Fruit fly (Drosophila melanogaster) whole organism, embryonic: ENCODE results near the gene CG7173.

Experiments
- B-H2 ChIP-seq: fragments of 200-800 bp; sonication (Bioruptor generic); optimal IDR thresholded peaks from 2 replicates; lab custom pipeline; 2018; ENCODE audit warnings: missing biosample characterization, mild to moderate bottlenecking, missing genetic modification characterization
- CG11085 ChIP-seq: fragments of 200-800 bp; sonication (Bioruptor generic); IDR thresholded peaks from 2 replicates; pipeline ENCODE4 v1.3.6; 2022; ENCODE audit warnings: missing biosample characterization, missing genetic modification characterization
- CG11560 ChIP-seq: fragments of 200-800 bp; sonication (Bioruptor generic); IDR thresholded peaks from 3 replicates; pipeline ENCODE4 v1.3.6; 2022; ENCODE audit warnings: missing biosample characterization, missing genetic modification characterization
- CG12942 ChIP-seq: fragments of 200-800 bp; sonication (Bioruptor generic); optimal IDR thresholded peaks from 3 replicates; lab custom pipeline; 2016; ENCODE audit warnings: missing biosample characterization, missing genetic modification characterization
- CG13287 ChIP-seq: fragments of 200-800 bp; sonication (Bioruptor generic); IDR thresholded peaks from 2 replicates; pipeline ENCODE4 v1.3.6; 2022; ENCODE audit warnings: missing biosample characterization, missing genetic modification characterization; ENCODE audit not compliant: partially characterized antibody
- CG14014 ChIP-seq: fragments of 200-800 bp; sonication (Bioruptor generic); IDR thresholded peaks from 2 replicates; pipeline ENCODE4 v1.3.6; 2022; ENCODE audit warnings: missing biosample characterization, missing genetic modification characterization
- CG15073 ChIP-seq: fragments of 200-800 bp; sonication (Bioruptor generic); optimal IDR thresholded peaks from 2 replicates; lab custom pipeline; 2016; ENCODE audit warnings: missing biosample characterization, missing genetic modification characterization
- CG18476 ChIP-seq: fragments of 200-800 bp; sonication (Bioruptor generic); optimal IDR thresholded peaks from 2 replicates; lab custom pipeline; 2016; ENCODE audit warnings: missing biosample characterization, mild to moderate bottlenecking, missing genetic modification characterization
- CG2116 ChIP-seq: fragments of 200-800 bp; sonication (Bioruptor generic); optimal IDR thresholded peaks from 3 replicates; lab custom pipeline; 2018; ENCODE audit warnings: missing biosample characterization, mild to moderate bottlenecking, missing genetic modification characterization
- CG2712 ChIP-seq: fragments of 200-800 bp; optimal IDR thresholded peaks from 3 replicates; lab custom pipeline; 2019; ENCODE audit warnings: missing biosample characterization, mild to moderate bottlenecking, missing genetic modification characterization, moderate library complexity
- CG32532 ChIP-seq: fragments of 200-800 bp; sonication (Bioruptor generic); IDR thresholded peaks from 2 replicates; pipeline ENCODE4 v1.3.6; 2022; ENCODE audit warnings: missing biosample characterization, missing genetic modification characterization
- CG3726 ChIP-seq: fragments of 200-800 bp; sonication (Bioruptor generic); IDR thresholded peaks from 3 replicates; pipeline ENCODE4, ENCODE4 v1.3.6; 2022; ENCODE audit warnings: missing biosample characterization, missing genetic modification characterization
- CG3847 ChIP-seq: fragments of 200-800 bp; sonication (Bioruptor generic); IDR thresholded peaks from 2 replicates; pipeline ENCODE4 v1.3.6; 2022; ENCODE audit warnings: missing biosample characterization, missing genetic modification characterization
- CG6254 ChIP-seq: fragments of 200-800 bp; sonication (Bioruptor generic); optimal IDR thresholded peaks from 3 replicates; lab custom pipeline; 2017; ENCODE audit warnings: mild to moderate bottlenecking, missing biosample characterization, missing genetic modification reagents, missing genetic modification characterization
- CG6654 ChIP-seq: fragments of 200-800 bp; sonication (Bioruptor generic); optimal IDR thresholded peaks from 2 replicates; lab custom pipeline; 2017; ENCODE audit warnings: missing biosample characterization, mild to moderate bottlenecking, missing genetic modification characterization
- CG7745 ChIP-seq: fragments of 200-800 bp; sonication (Bioruptor generic); optimal IDR thresholded peaks from 2 replicates; lab custom pipeline; 2018; ENCODE audit warnings: missing biosample characterization, mild to moderate bottlenecking, missing genetic modification characterization, moderate library complexity
- CG7786 ChIP-seq: fragments of 200-800 bp; sonication (Bioruptor generic); optimal IDR thresholded peaks from 2 replicates; lab custom pipeline; 2016; ENCODE audit warnings: missing biosample characterization, missing genetic modification characterization
- CG7987 ChIP-seq: fragments of 200-800 bp; sonication (Bioruptor generic); optimal IDR thresholded peaks from 2 replicates; lab custom pipeline; 2018; ENCODE audit warnings: missing biosample characterization, mild to moderate bottlenecking, missing genetic modification characterization, moderate library complexity
- CG8089 ChIP-seq: fragments of 200-800 bp; sonication (Bioruptor generic); optimal IDR thresholded peaks from 3 replicates; lab custom pipeline; 2016; ENCODE audit warnings: missing biosample characterization, missing genetic modification characterization
- CG8359 ChIP-seq: fragments of 200-800 bp; sonication (Bioruptor generic); optimal IDR thresholded peaks from 2 replicates; lab custom pipeline; 2017; ENCODE audit warnings: missing biosample characterization, mild to moderate bottlenecking, missing genetic modification characterization, borderline replicate concordance
- CG8924 ChIP-seq: fragments of 200-800 bp; optimal IDR thresholded peaks from 3 replicates; lab custom pipeline; 2019; ENCODE audit warnings: missing biosample characterization, mild to moderate bottlenecking, missing genetic modification characterization, moderate library complexity
- CG9817 ChIP-seq: fragments of 200-800 bp; sonication (Bioruptor generic); optimal IDR thresholded peaks from 2 replicates; lab custom pipeline; 2018; ENCODE audit warnings: missing biosample characterization, mild to moderate bottlenecking, missing genetic modification characterization, moderate library complexity
- Deaf1 ChIP-seq: fragments of 200-800 bp; optimal IDR thresholded peaks from 3 replicates; lab custom pipeline; 2019; ENCODE audit warnings: missing biosample characterization, mild to moderate bottlenecking, missing genetic modification characterization, moderate library complexity
- Doc2 ChIP-seq: fragments of 200-800 bp; sonication (Bioruptor generic); IDR thresholded peaks from 2 replicates; pipeline ENCODE4 v1.3.6; 2022; ENCODE audit warnings: missing biosample characterization, missing genetic modification characterization
- Dp ChIP-seq: fragments of 200-800 bp; sonication (Bioruptor generic); optimal IDR thresholded peaks from 2 replicates; lab custom pipeline; 2018; ENCODE audit warnings: missing biosample characterization, mild to moderate bottlenecking, missing genetic modification characterization, moderate library complexity
- Eip74EF ChIP-seq, 2 experiments: fragments of 200-800 bp in 1 of 2; fragments of >200 bp in 1 of 2; sonication (Bioruptor generic) in 1 of 2; optimal IDR thresholded peaks; 2 replicates each; lab custom pipeline; 2017 to 2019; ENCODE audit warnings: missing biosample characterization in 2 of 2, missing genetic modification characterization in 2 of 2, mild to moderate bottlenecking in 1 of 2, moderate library complexity in 1 of 2
- Fer1 ChIP-seq: fragments of 200-800 bp; sonication (Bioruptor generic); optimal IDR thresholded peaks from 2 replicates; lab custom pipeline; 2017; ENCODE audit warnings: missing biosample characterization, mild to moderate bottlenecking, missing genetic modification characterization
- HLH54F ChIP-seq: fragments of 200-800 bp; sonication (Bioruptor generic); optimal IDR thresholded peaks from 3 replicates; lab custom pipeline; 2016; ENCODE audit warnings: missing biosample characterization, missing genetic modification characterization
- Hand ChIP-seq: fragments of 200-800 bp; sonication (Bioruptor generic); optimal IDR thresholded peaks from 2 replicates; lab custom pipeline; 2017; ENCODE audit warnings: mild to moderate bottlenecking, missing biosample characterization, missing genetic modification reagents, missing genetic modification characterization
- Myb ChIP-seq: fragments of 200-800 bp; sonication (Bioruptor generic); optimal IDR thresholded peaks from 2 replicates; lab custom pipeline; 2016; ENCODE audit warnings: missing biosample characterization, missing genetic modification characterization
- NC2α ChIP-seq: fragments of 200-800 bp; sonication (Bioruptor generic); optimal IDR thresholded peaks from 2 replicates; lab custom pipeline; 2016; ENCODE audit warnings: missing biosample characterization, missing genetic modification characterization
- ab ChIP-seq: fragments of 200-800 bp; sonication (Bioruptor generic); optimal IDR thresholded peaks from 2 replicates; lab custom pipeline; 2016; ENCODE audit warnings: missing biosample characterization, missing genetic modification characterization
- ac ChIP-seq: fragments of 200-800 bp; sonication (Bioruptor generic); optimal IDR thresholded peaks from 3 replicates; lab custom pipeline; 2017; ENCODE audit warnings: missing biosample characterization, mild to moderate bottlenecking, missing genetic modification characterization
- aop ChIP-seq: fragments of 200-800 bp; sonication (Bioruptor generic); IDR thresholded peaks from 2 replicates; pipeline ENCODE4 v1.3.6; 2022; ENCODE audit warnings: missing biosample characterization, missing genetic modification characterization
- chinmo ChIP-seq: fragments of 200-800 bp; sonication (Bioruptor generic); IDR thresholded peaks from 4 replicates; pipeline ENCODE4 v1.3.6; 2022; ENCODE audit warnings: missing biosample characterization, missing genetic modification characterization; ENCODE audit not compliant: partially characterized antibody
- da ChIP-seq: fragments of 200-800 bp; sonication (Bioruptor generic); optimal IDR thresholded peaks from 2 replicates; lab custom pipeline; 2016; ENCODE audit warnings: missing biosample characterization, missing genetic modification characterization
- dmrt11E ChIP-seq: fragments of 200-800 bp; sonication (Bioruptor generic); optimal IDR thresholded peaks from 3 replicates; lab custom pipeline; 2018; ENCODE audit warnings: missing biosample characterization, mild to moderate bottlenecking, missing genetic modification characterization, moderate library complexity
- emc ChIP-seq: fragments of 200-800 bp; sonication (Bioruptor generic); optimal IDR thresholded peaks from 2 replicates; lab custom pipeline; 2016; ENCODE audit warnings: missing biosample characterization, missing genetic modification characterization
- ems ChIP-seq: fragments of 200-800 bp; sonication (Bioruptor generic); optimal IDR thresholded peaks from 3 replicates; lab custom pipeline; 2016; ENCODE audit warnings: missing biosample characterization, missing genetic modification characterization
- gcm2 ChIP-seq: fragments of 200-800 bp; sonication (Bioruptor generic); optimal IDR thresholded peaks from 2 replicates; lab custom pipeline; 2016; ENCODE audit warnings: missing biosample characterization, missing genetic modification characterization
- gfzf ChIP-seq: fragments of 200-800 bp; sonication (Bioruptor generic); optimal IDR thresholded peaks from 2 replicates; lab custom pipeline; 2016; ENCODE audit warnings: missing biosample characterization, mild to moderate bottlenecking, missing genetic modification characterization, moderate library complexity
- ham ChIP-seq: fragments of 200-800 bp; sonication (Bioruptor generic); IDR thresholded peaks from 2 replicates; pipeline ENCODE4 v1.3.6; 2022; ENCODE audit warnings: missing biosample characterization, missing genetic modification characterization
- lbe ChIP-seq: fragments of 200-800 bp; sonication (Bioruptor generic); optimal IDR thresholded peaks from 2 replicates; lab custom pipeline; 2016; ENCODE audit warnings: missing biosample characterization, mild to moderate bottlenecking, missing genetic modification characterization
- oc ChIP-seq: fragments of 200-800 bp; sonication (Bioruptor generic); optimal IDR thresholded peaks from 2 replicates; lab custom pipeline; 2018; ENCODE audit warnings: missing biosample characterization, mild to moderate bottlenecking, missing genetic modification characterization, moderate library complexity
- peb ChIP-seq: fragments of 200-800 bp; sonication (Bioruptor generic); IDR thresholded peaks from 2 replicates; pipeline ENCODE4 v1.3.6; 2022; ENCODE audit warnings: missing biosample characterization, missing genetic modification characterization
- scrt ChIP-seq: fragments of 200-800 bp; sonication (Bioruptor generic); optimal IDR thresholded peaks from 2 replicates; lab custom pipeline; 2018; ENCODE audit warnings: missing biosample characterization, mild to moderate bottlenecking, missing genetic modification characterization, moderate library complexity
- toy ChIP-seq: fragments of 200-800 bp; sonication (Bioruptor generic); IDR thresholded peaks from 2 replicates; pipeline ENCODE4 v1.3.6; 2022; ENCODE audit warnings: missing biosample characterization, missing genetic modification characterization
- tx ChIP-seq: fragments of 200-800 bp; sonication (Bioruptor generic); optimal IDR thresholded peaks from 2 replicates; lab custom pipeline; 2016; ENCODE audit warnings: missing biosample characterization, missing genetic modification characterization
- zen ChIP-seq: fragments of 200-800 bp; sonication (Bioruptor generic); optimal IDR thresholded peaks from 3 replicates; lab custom pipeline; 2018; ENCODE audit warnings: missing biosample characterization, mild to moderate bottlenecking, missing genetic modification characterization, moderate library complexity
- zfh2 ChIP-seq: fragments of 200-800 bp; sonication (Bioruptor generic); optimal IDR thresholded peaks from 2 replicates; lab custom pipeline; 2016; ENCODE audit warnings: missing biosample characterization, missing genetic modification characterization

CG7173 gene

DNA sequence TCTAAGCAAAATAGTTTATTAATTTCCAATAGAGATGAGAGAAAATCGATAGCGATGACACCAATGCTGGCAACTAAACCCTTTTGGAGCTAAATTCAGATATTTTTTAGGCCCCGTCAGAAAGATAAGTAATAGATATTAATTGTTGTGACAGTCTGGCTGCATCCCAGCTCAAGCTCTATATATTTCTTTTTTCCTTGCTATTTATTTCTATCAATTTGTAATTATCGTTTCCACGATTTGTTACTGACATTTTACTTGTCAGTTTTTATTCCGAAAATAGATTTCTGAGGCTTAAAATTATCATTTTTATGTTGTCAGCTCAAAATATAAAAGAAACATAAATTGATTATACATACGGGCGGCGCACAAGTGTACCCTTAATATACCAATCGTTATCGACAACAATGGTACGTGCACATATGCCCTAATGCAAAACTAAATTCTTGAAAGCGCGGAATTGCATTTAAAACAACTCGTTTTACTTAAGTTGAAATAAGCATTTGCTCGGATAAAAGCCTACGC is 10.9 kb upstream of the CG7173 start, which contains the start of the genes CRIF and SMC5 (continued):
- TF ChIP-seq dmrt11E (tag; lab: Kevin White, UChicago): peak; percentile 69
- TF ChIP-seq ab (GFP tag; lab: Kevin White, UChicago): no peak
- peak; percentile 70 for TF ChIP-seq CG2116 (GFP tag; lab: Kevin White, UChicago)
- TF ChIP-seq HLH54F: peak; percentile 78
- TF ChIP-seq oc (tag; lab: Kevin White, UChicago): no peak
- peak; percentile 57 for TF ChIP-seq Dp (GFP tag; lab: Kevin White, UChicago)
- peak; percentile 31 for TF ChIP-seq gcm2 (GFP tag; lab: Kevin White, UChicago)
- no peak for TF ChIP-seq CG11085 (GFP tag; lab: Robert Waterston, UW)
- TF ChIP-seq ems (GFP tag; lab: Kevin White, UChicago): peak; percentile 30
- no peak for TF ChIP-seq NC2α (GFP tag; lab: Kevin White, UChicago)
- peak; percentile 44 for TF ChIP-seq Fer1 (GFP tag; lab: Kevin White, UChicago)
- TF ChIP-seq CG11560 (tag; lab: Robert Waterston, UW): peak; percentile 27; the same call in 1 of the 3 replicates
- TF ChIP-seq CG8089 (GFP tag; lab: Kevin White, UChicago): no peak
- no peak for TF ChIP-seq peb (GFP tag; lab: Robert Waterston, UW)
- no peak for TF ChIP-seq ham
- TF ChIP-seq CG2712 (tag; lab: Kevin White, UChicago): peak; percentile 75
- peak; percentile 76 for TF ChIP-seq zfh2 (GFP tag; lab: Kevin White, UChicago)
- TF ChIP-seq CG15073: no peak
- TF ChIP-seq tx (GFP tag; lab: Kevin White, UChicago): peak; percentile 66
- TF ChIP-seq lbe (GFP tag; lab: Kevin White, UChicago): no peak
- TF ChIP-seq CG18476 (GFP tag; lab: Kevin White, UChicago): peak; percentile 56
- peak; percentile 14 for TF ChIP-seq CG6654 (GFP tag; lab: Kevin White, UChicago)
- TF ChIP-seq Deaf1 (tag; lab: Kevin White, UChicago): no peak
- TF ChIP-seq CG13287 (GFP tag; lab: Robert Waterston, UW): no peak; the same call in 1 of the 2 replicates
- TF ChIP-seq Eip74EF (GFP tag; optimal IDR thresholded peaks at IDR 0.05; lab: Kevin White, UChicago): no peak
- TF ChIP-seq CG8924 (tag; lab: Kevin White, UChicago): no peak
- peak; percentile 70 for TF ChIP-seq CG9817 (tag; lab: Kevin White, UChicago)
- no peak for TF ChIP-seq chinmo
- no peak for TF ChIP-seq scrt (GFP tag; lab: Kevin White, UChicago)
- TF ChIP-seq CG3726 (GFP tag; lab: Robert Waterston, UW): no peak
- no peak for TF ChIP-seq CG8359
- peak; percentile 18 for TF ChIP-seq gfzf (GFP tag; lab: Kevin White, UChicago)
- TF ChIP-seq Hand (GFP tag; lab: Kevin White, UChicago): no peak
- no peak for TF ChIP-seq toy (GFP tag; lab: Robert Waterston, UW)
- TF ChIP-seq emc: no peak
- no peak for TF ChIP-seq CG32532 (GFP tag; lab: Robert Waterston, UW)
- TF ChIP-seq CG12942: peak; percentile 62
- no peak for TF ChIP-seq ac
- peak; percentile 39 for TF ChIP-seq da (GFP tag; lab: Kevin White, UChicago)
- peak; percentile 43 for TF ChIP-seq Myb (GFP tag; lab: Kevin White, UChicago)
- TF ChIP-seq B-H2 (GFP tag; lab: Kevin White, UChicago): peak; percentile 76
- TF ChIP-seq CG14014: peak; percentile 52; the same call in 1 of the 2 replicates
- no peak for TF ChIP-seq aop (GFP tag; lab: Robert Waterston, UW)
- TF ChIP-seq CG7745 (tag; lab: Kevin White, UChicago): no peak
- no peak for TF ChIP-seq CG6254 (GFP tag; lab: Kevin White, UChicago)
- no peak for TF ChIP-seq Doc2
- no peak for TF ChIP-seq CG7987 (GFP tag; lab: Kevin White, UChicago)
- peak; percentile 61 for TF ChIP-seq zen (tag; lab: Kevin White, UChicago)
- peak; percentile 52 for TF ChIP-seq CG7786 (GFP tag; lab: Kevin White, UChicago)
- TF ChIP-seq CG3847 (GFP tag; lab: Robert Waterston, UW): peak; percentile 63
